Fruit fly (Drosophila melanogaster): ENCODE results near the gene CG5235.

Gene CG5235

dm6 chr3L:16039063-16039462 lies 51.1 kb downstream of the CG5235 start:
- TF ChIP-seq CG17801 (GFP tag; optimal IDR thresholded peaks at IDR 0.05; ENCODE audit: partially characterized antibody), result no peak

- peak; percentile 18 for TF ChIP-seq CG17801 (GFP tag; optimal IDR thresholded peaks at IDR 0.05; ENCODE audit: partially characterized antibody)
Measured at dm6 chr3L:16037690-16038332, 52.4 kb downstream of the CG5235 start.

Data from ovary, adult (tissue).